Worm (Caenorhabditis elegans) whole organism, L3 larva: Measurements from ENCODE around the gene cwp-4.

Source experiments
- R02D3.7 ChIP-seq: fragments of 150-350 bp; optimal IDR thresholded peaks from 2 replicates; lab custom pipeline; 2014; ENCODE audit warnings: missing biosample characterization, missing genetic modification characterization
- ceh-16 ChIP-seq: sonication (generic microtip); optimal IDR thresholded peaks from 2 replicates; lab custom pipeline; 2017; ENCODE audit warnings: missing biosample characterization, missing genetic modification characterization
- ceh-28 ChIP-seq: fragments of 150-350 bp; optimal IDR thresholded peaks from 2 replicates; lab custom pipeline; 2014; ENCODE audit warnings: missing biosample characterization, missing genetic modification reagents, missing genetic modification characterization
- ceh-82 ChIP-seq: fragments of 150-350 bp; optimal IDR thresholded peaks from 2 replicates; lab custom pipeline; 2014; ENCODE audit warnings: missing biosample characterization, missing genetic modification characterization
- daf-12 ChIP-seq: fragments of 150-350 bp; optimal IDR thresholded peaks from 2 replicates; lab custom pipeline; 2014; ENCODE audit warnings: missing biosample characterization, missing genetic modification reagents, missing genetic modification characterization
- elt-1 ChIP-seq: fragments of 150-350 bp; optimal IDR thresholded peaks from 2 replicates; lab custom pipeline; 2014; ENCODE audit warnings: missing biosample characterization, missing genetic modification characterization
- elt-3 ChIP-seq, 3 experiments: fragments of 150-350 bp in 1 of 3; sonication (generic microtip) in 2 of 3; optimal IDR thresholded peaks; 2 replicates in 2 of 3; 4 replicates in 1 of 3; lab custom pipeline; 2014 to 2017; ENCODE audit warnings: missing biosample characterization in 3 of 3, missing genetic modification characterization in 3 of 3
- eor-1 ChIP-seq, 2 experiments: fragments of 150-350 bp; optimal IDR thresholded peaks; 2 replicates each; lab custom pipeline; 2014 to 2018; ENCODE audit warnings: missing biosample characterization in 2 of 2, missing genetic modification characterization in 2 of 2
- fkh-10 ChIP-seq: sonication (generic microtip); optimal IDR thresholded peaks from 2 replicates; lab custom pipeline; 2017; ENCODE audit warnings: missing biosample characterization, missing genetic modification reagents, missing genetic modification characterization
- fkh-2 ChIP-seq: fragments of 150-350 bp; optimal IDR thresholded peaks from 2 replicates; lab custom pipeline; 2014; ENCODE audit warnings: missing biosample characterization, missing genetic modification reagents, missing genetic modification characterization
- hmg-11 ChIP-seq: sonication (generic microtip); optimal IDR thresholded peaks from 2 replicates; lab custom pipeline; 2016; ENCODE audit warnings: missing genetic modification characterization, missing compliant biosample characterization
- lin-15B ChIP-seq: fragments of 150-350 bp; optimal IDR thresholded peaks from 2 replicates; lab custom pipeline; 2014; ENCODE audit warnings: missing biosample characterization, missing genetic modification characterization
- lin-39 ChIP-seq: fragments of 150-350 bp; optimal IDR thresholded peaks from 2 replicates; lab custom pipeline; 2018; ENCODE audit warnings: missing biosample characterization, missing genetic modification reagents, missing genetic modification characterization
- lsy-12 ChIP-seq: sonication (generic microtip); optimal IDR thresholded peaks from 2 replicates; lab custom pipeline; 2016; ENCODE audit warnings: mild to moderate bottlenecking, missing genetic modification characterization, missing compliant biosample characterization
- mdl-1 ChIP-seq: fragments of 150-350 bp; optimal IDR thresholded peaks from 2 replicates; lab custom pipeline; 2014; ENCODE audit warnings: missing biosample characterization, missing genetic modification characterization
- mml-1 ChIP-seq: fragments of 150-350 bp; sonication (generic microtip); optimal IDR thresholded peaks from 3 replicates; lab custom pipeline; 2014; ENCODE audit warnings: missing biosample characterization, missing genetic modification characterization
- nhr-11 ChIP-seq: fragments of 150-350 bp; optimal IDR thresholded peaks from 2 replicates; lab custom pipeline; 2014; ENCODE audit warnings: missing biosample characterization, missing genetic modification characterization
- nhr-12 ChIP-seq: fragments of 150-350 bp; optimal IDR thresholded peaks from 2 replicates; lab custom pipeline; 2014; ENCODE audit warnings: missing biosample characterization, missing genetic modification characterization
- nhr-23 ChIP-seq: fragments of 150-350 bp; optimal IDR thresholded peaks from 2 replicates; lab custom pipeline; 2014; ENCODE audit warnings: missing biosample characterization, missing genetic modification reagents, missing genetic modification characterization
- nhr-237 ChIP-seq: fragments of 150-350 bp; optimal IDR thresholded peaks from 2 replicates; lab custom pipeline; 2014; ENCODE audit warnings: missing biosample characterization, missing genetic modification characterization
- nhr-25 ChIP-seq: sonication (generic microtip); optimal IDR thresholded peaks from 2 replicates; lab custom pipeline; 2017; ENCODE audit warnings: missing biosample characterization, missing genetic modification characterization
- nhr-28 ChIP-seq: fragments of 150-350 bp; optimal IDR thresholded peaks from 2 replicates; lab custom pipeline; 2014; ENCODE audit warnings: missing biosample characterization, missing genetic modification characterization
- nhr-43 ChIP-seq: sonication (generic microtip); optimal IDR thresholded peaks from 2 replicates; lab custom pipeline; 2016; ENCODE audit warnings: mild to moderate bottlenecking, missing genetic modification characterization, missing compliant biosample characterization; ENCODE audit not compliant: poor library complexity, severe bottlenecking
- nhr-77 ChIP-seq: fragments of 150-350 bp; optimal IDR thresholded peaks from 2 replicates; lab custom pipeline; 2014; ENCODE audit warnings: missing biosample characterization, missing genetic modification characterization
- pha-4 ChIP-seq: fragments of 150-350 bp; optimal IDR thresholded peaks from 2 replicates; lab custom pipeline; 2014; ENCODE audit warnings: missing biosample characterization, missing genetic modification reagents, missing genetic modification characterization
- pqm-1 ChIP-seq: fragments of 150-350 bp; optimal IDR thresholded peaks from 2 replicates; lab custom pipeline; 2017; ENCODE audit warnings: missing biosample characterization, missing genetic modification characterization, inconsistent platforms
- sea-2 ChIP-seq: fragments of 150-350 bp; sonication (generic microtip); optimal IDR thresholded peaks from 4 replicates; lab custom pipeline; 2014; ENCODE audit warnings: missing biosample characterization, missing genetic modification reagents, missing genetic modification characterization
- skn-1 ChIP-seq: fragments of 150-350 bp; optimal IDR thresholded peaks from 2 replicates; lab custom pipeline; 2014; ENCODE audit warnings: missing biosample characterization, missing genetic modification characterization
- unc-39 ChIP-seq: sonication (generic microtip); optimal IDR thresholded peaks from 4 replicates; lab custom pipeline; 2017; ENCODE audit warnings: missing biosample characterization, missing genetic modification characterization
- unc-62 ChIP-seq: fragments of 150-350 bp; sonication (generic microtip); optimal IDR thresholded peaks from 4 replicates; lab custom pipeline; 2014; ENCODE audit warnings: missing biosample characterization, missing genetic modification reagents, missing genetic modification characterization
- zag-1 ChIP-seq: fragments of 150-350 bp; optimal IDR thresholded peaks from 2 replicates; lab custom pipeline; 2014; ENCODE audit warnings: missing biosample characterization, missing genetic modification characterization
- ztf-11 ChIP-seq: fragments of 150-350 bp; optimal IDR thresholded peaks from 2 replicates; lab custom pipeline; 2014; ENCODE audit warnings: missing biosample characterization, missing genetic modification characterization
- ztf-4 ChIP-seq: fragments of 150-350 bp; optimal IDR thresholded peaks from 2 replicates; lab custom pipeline; 2014; ENCODE audit warnings: missing biosample characterization, missing genetic modification characterization

Gene cwp-4

ce11 chrV:5088311-5088710 lies 34.9 kb downstream of the cwp-4 start:
- no peak for TF ChIP-seq skn-1 (tag; lab: Kevin White, UChicago)
- TF ChIP-seq unc-62 (GFP tag; lab: Kevin White, UChicago) = no peak
- no peak for TF ChIP-seq ztf-11 (tag; lab: Kevin White, UChicago)
- no peak for TF ChIP-seq eor-1 (tag; optimal IDR thresholded peaks at IDR 0.05; lab: Kevin White, UChicago)
- TF ChIP-seq ztf-4 (tag; lab: Kevin White, UChicago) = no peak
- TF ChIP-seq nhr-43 (tag; lab: Kevin White, UChicago) = no peak
- no peak for TF ChIP-seq ceh-16 (tag; lab: Kevin White, UChicago)
- no peak for TF ChIP-seq fkh-2 (tag; lab: Kevin White, UChicago)
- TF ChIP-seq hmg-11 (tag; lab: Kevin White, UChicago) = no peak
- TF ChIP-seq nhr-28 = no peak
- no peak for TF ChIP-seq zag-1 (tag; lab: Kevin White, UChicago)
- no peak for TF ChIP-seq ceh-82 (tag; lab: Kevin White, UChicago)
- TF ChIP-seq unc-39 (tag; lab: Kevin White, UChicago) = no peak
- no peak for TF ChIP-seq mdl-1
- no peak for TF ChIP-seq nhr-237 (tag; lab: Kevin White, UChicago)
- TF ChIP-seq lsy-12 (tag; lab: Kevin White, UChicago) = no peak
- TF ChIP-seq lin-39 (tag; lab: Kevin White, UChicago) = no peak

- TF ChIP-seq nhr-25 (no peak), daf-12 (tag; lab: Kevin White, UChicago) (no peak), R02D3.7 (no peak), ceh-28 (tag; lab: Kevin White, UChicago) (no peak), lin-15B (no peak), nhr-11 (tag; lab: Kevin White, UChicago) (no peak), nhr-77 (tag; lab: Kevin White, UChicago) (no peak), pqm-1 (tag; lab: Kevin White, UChicago) (no peak), mml-1 (tag; lab: Kevin White, UChicago) (no peak), hmg-11 (tag; lab: Kevin White, UChicago) (no peak), nhr-12 (tag; lab: Kevin White, UChicago) (no peak), skn-1 (tag; lab: Kevin White, UChicago) (no peak), elt-3 (tag; optimal IDR thresholded peaks at IDR 0.05; lab: Kevin White, UChicago) (no peak)
Measured at ce11 chrV:5089497-5090134, 36.2 kb downstream of the cwp-4 start, which contains the start of gene glb-32. TSS of gene glb-32 (minus strand) at chrV:5089547.

ce11 chrV:5090386-5090785 lies 37.0 kb downstream of the cwp-4 start:
- no peak for TF ChIP-seq nhr-11 (tag; lab: Kevin White, UChicago)
- peak; percentile 20 for TF ChIP-seq fkh-10
- peak; percentile 18 for TF ChIP-seq elt-1 (tag; lab: Kevin White, UChicago)

ce11 chrV:5097035-5097434 lies 43.6 kb downstream of the cwp-4 start, which contains the start of gene C04F5.2:
TSS of gene C04F5.2 (minus strand) at chrV:5097135.
- no peak for TF ChIP-seq lsy-12 (tag; lab: Kevin White, UChicago)
- no peak for TF ChIP-seq ztf-11 (tag; lab: Kevin White, UChicago)
- TF ChIP-seq lin-15B = no peak
- no peak for TF ChIP-seq ceh-28 (tag; lab: Kevin White, UChicago)
- no peak for TF ChIP-seq lin-39 (tag; lab: Kevin White, UChicago)
- TF ChIP-seq ceh-82 (tag; lab: Kevin White, UChicago) = no peak
- TF ChIP-seq elt-1 (tag; lab: Kevin White, UChicago) = no peak
- TF ChIP-seq nhr-23 = no peak
- no peak for TF ChIP-seq nhr-77 (tag; lab: Kevin White, UChicago)
- no peak for TF ChIP-seq nhr-12 (tag; lab: Kevin White, UChicago)
- no peak for TF ChIP-seq nhr-237 (tag; lab: Kevin White, UChicago)
- no peak for TF ChIP-seq hmg-11 (tag; lab: Kevin White, UChicago)
- TF ChIP-seq pha-4 = no peak
- TF ChIP-seq sea-2 (GFP tag; lab: Kevin White, UChicago) = no peak
- TF ChIP-seq ceh-16 (tag; lab: Kevin White, UChicago) = no peak
- TF ChIP-seq daf-12 (tag; lab: Kevin White, UChicago) = no peak

- no peak for TF ChIP-seq ceh-16 (tag; lab: Kevin White, UChicago)
- no peak for TF ChIP-seq ztf-11 (tag; lab: Kevin White, UChicago)
- no peak for TF ChIP-seq skn-1 (tag; lab: Kevin White, UChicago)
- TF ChIP-seq nhr-43 (tag; lab: Kevin White, UChicago) = no peak
- TF ChIP-seq lsy-12 (tag; lab: Kevin White, UChicago) = no peak
- no peak for TF ChIP-seq sea-2 (GFP tag; lab: Kevin White, UChicago)
- TF ChIP-seq zag-1 (tag; lab: Kevin White, UChicago) = no peak
Measured at ce11 chrV:5098925-5099324, 45.5 kb downstream of the cwp-4 start, which contains the start of gene unc-46. TSS of gene unc-46 (minus strand) at chrV:5099025.
